Worm (Caenorhabditis elegans) whole organism, L4 larva: ENCODE results near the gene col-154.

Experiments
- ama-1 ChIP-seq: fragments of 150-350 bp; optimal IDR thresholded peaks from 2 replicates; lab custom pipeline; 2014; ENCODE audit warnings: inconsistent platforms, mixed read lengths
- snpc-4 ChIP-seq: fragments of 150-350 bp; optimal IDR thresholded peaks from 2 replicates; lab custom pipeline; 2014; ENCODE audit warnings: missing biosample characterization, missing genetic modification characterization
- unc-62 ChIP-seq, 3 experiments: fragments of 150-350 bp in 1 of 3; sonication (generic microtip); optimal IDR thresholded peaks in 2 of 3; peaks in 1 of 3; 1 replicate in 1 of 3; 2 replicates in 2 of 3; lab custom pipeline; 2014 to 2017; ENCODE audit warnings: missing biosample characterization in 3 of 3, missing genetic modification characterization in 3 of 3, missing genetic modification reagents in 3 of 3, missing genotype in 1 of 3

DNA sequence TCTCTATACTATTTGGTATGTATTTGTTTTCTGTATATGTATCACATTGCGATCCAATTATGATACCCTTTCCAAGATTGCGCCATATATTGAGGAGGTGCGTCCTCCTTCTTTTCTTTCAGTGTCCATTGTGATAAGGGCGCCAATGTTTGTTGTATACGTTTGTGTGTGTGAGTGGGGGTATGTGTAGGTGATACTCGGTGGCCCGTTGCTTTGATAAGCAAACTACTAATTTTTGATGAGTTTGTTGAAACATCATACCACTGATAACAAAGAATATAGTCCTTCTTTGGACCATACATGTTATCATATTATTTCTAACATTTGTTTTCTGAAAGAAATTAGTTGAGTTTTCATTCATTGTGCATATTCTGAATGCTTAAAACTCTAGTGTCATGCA is 18.5 kb downstream of the col-154 start:
- TF ChIP-seq snpc-4: no peak
- TF ChIP-seq unc-62 (GFP tag; optimal IDR thresholded peaks at IDR 0.05 in 1 of 2; lab: Kevin White, UChicago): no peak
- no peak for TF ChIP-seq unc-62 (tag; optimal IDR thresholded peaks at IDR 0.05; lab: Kevin White, UChicago)
- no peak for TF ChIP-seq ama-1
